Fruit fly (Drosophila melanogaster): Measurements from ENCODE around the gene Wdr81.

The Wdr81 gene

dm6 chr2L:12045941-12046855 is 25.4 kb upstream of the Wdr81 start, which contains the start of gene CG6770 (continued):
- TF ChIP-seq CG15696 (tag; optimal IDR thresholded peaks at IDR 0.05) (peak; percentile 12), CG32772 (GFP tag; IDR thresholded peaks at IDR 0.05) (peak; percentile 72), CG9437 (GFP tag; optimal IDR thresholded peaks at IDR 0.05) (peak; percentile 77), sug (tag; optimal IDR thresholded peaks at IDR 0.05) (peak; percentile 78), B-H1 (GFP tag; IDR thresholded peaks at IDR 0.05) (peak; percentile 64; the same call in 1 of the 3 replicates), CG5953 (GFP tag; IDR thresholded peaks at IDR 0.05) (peak; percentile 69), CG8388 (GFP tag; optimal IDR thresholded peaks at IDR 0.05) (peak; percentile 66), br (optimal IDR thresholded peaks at IDR 0.05) (no peak), HLHmδ (GFP tag; optimal IDR thresholded peaks at IDR 0.05) (no peak), sr (GFP tag; IDR thresholded peaks at IDR 0.05) (0 out of 3 replicates have a peak, but pooled peaks have one; percentile 21), CG12769 (tag; optimal IDR thresholded peaks at IDR 0.05) (peak; percentile 77), nmo (GFP tag; optimal IDR thresholded peaks at IDR 0.05) (peak; percentile 56), CG31224 (GFP tag; IDR thresholded peaks at IDR 0.05) (peak; percentile 64), CG3995 (GFP tag; optimal IDR thresholded peaks at IDR 0.05) (peak; percentile 25), CG6272 (GFP tag; IDR thresholded peaks at IDR 0.05) (no peak; the same call in 1 of the 2 replicates), CG10274 (GFP tag; optimal IDR thresholded peaks at IDR 0.05) (no peak), Bteb2 (GFP tag; optimal IDR thresholded peaks at IDR 0.05) (peak; percentile 55), sna (GFP tag; IDR thresholded peaks at IDR 0.05; ENCODE audit: partially characterized antibody) (0 out of 2 replicates have a peak, but pooled peaks have one; percentile 28), hbn (GFP tag; IDR thresholded peaks at IDR 0.05; ENCODE audit: partially characterized antibody) (no peak), Hey (tag; optimal IDR thresholded peaks at IDR 0.05) (no peak), Max (GFP tag; optimal IDR thresholded peaks at IDR 0.05) (peak; percentile 61), CG11696 (GFP tag; IDR thresholded peaks at IDR 0.05) (peak; percentile 71), CG7556 (GFP tag; optimal IDR thresholded peaks at IDR 0.05) (peak; percentile 90), Asciz (GFP tag; optimal IDR thresholded peaks at IDR 0.05) (peak; percentile 65), CG8089 (GFP tag; optimal IDR thresholded peaks at IDR 0.05) (no peak), Vsx1 (GFP tag; optimal IDR thresholded peaks at IDR 0.05) (peak; percentile 49), Pdp1 (GFP tag; optimal IDR thresholded peaks at IDR 0.05) (peak; percentile 7 to 97), Bdp1 (GFP tag; optimal IDR thresholded peaks at IDR 0.05) (no peak), CoRest (tag; optimal IDR thresholded peaks at IDR 0.05) (peak; percentile 82), C15 (GFP tag; IDR thresholded peaks at IDR 0.05) (0 out of 3 replicates have a peak, but pooled peaks have one; percentile 51)

dm6 chr2L:12045578-12045940 is 24.8 kb upstream of the Wdr81 start:
- TF ChIP-seq CG4360 (GFP tag; IDR thresholded peaks at IDR 0.05) = peak; percentile 65
- no peak for TF ChIP-seq CG3847 (GFP tag; IDR thresholded peaks at IDR 0.05)
- no peak for TF ChIP-seq CG9797 (GFP tag; optimal IDR thresholded peaks at IDR 0.05)
- no peak for TF ChIP-seq CG4424 (GFP tag; optimal IDR thresholded peaks at IDR 0.05)
- TF ChIP-seq crol (GFP tag; IDR thresholded peaks at IDR 0.05) = 0 out of 2 replicates have a peak, but pooled peaks have one; percentile 39
- no peak for TF ChIP-seq Adf1 (GFP tag; IDR thresholded peaks at IDR 0.05)
